Fruit fly (Drosophila melanogaster) whole organism, adult: Measurements from ENCODE around the gene CG14400.

ENCODE experiments used
- CG11617 ChIP-seq: fragments of 200-800 bp; sonication (Bioruptor generic); optimal IDR thresholded peaks from 2 replicates; lab custom pipeline; 2017; ENCODE audit warnings: mild to moderate bottlenecking, missing biosample characterization, missing genetic modification reagents, missing genetic modification characterization
- CG12768 ChIP-seq: fragments of 200-800 bp; sonication (Bioruptor generic); optimal IDR thresholded peaks from 2 replicates; lab custom pipeline; 2017; ENCODE audit warnings: missing biosample characterization, missing genetic modification characterization, mild to moderate bottlenecking, moderate library complexity, missing genetic modification reagents
- CG14711 ChIP-seq: fragments of 200-800 bp; sonication (Bioruptor generic); optimal IDR thresholded peaks from 2 replicates; lab custom pipeline; 2018; ENCODE audit warnings: missing biosample characterization, mild to moderate bottlenecking, missing genetic modification characterization, moderate library complexity
- CG1620 ChIP-seq: fragments of 200-800 bp; sonication (Bioruptor generic); optimal IDR thresholded peaks from 2 replicates; lab custom pipeline; 2016; ENCODE audit warnings: missing biosample characterization, missing genetic modification characterization
- CG33017 ChIP-seq: fragments of 200-800 bp; sonication (Bioruptor generic); optimal IDR thresholded peaks from 2 replicates; lab custom pipeline; 2018; ENCODE audit warnings: missing biosample characterization, mild to moderate bottlenecking, missing genetic modification characterization, moderate library complexity
- CG5204 ChIP-seq: fragments of 200-800 bp; sonication (Bioruptor generic); optimal IDR thresholded peaks from 2 replicates; lab custom pipeline; 2016; ENCODE audit warnings: missing biosample characterization, missing genetic modification characterization
- CG7045 ChIP-seq: fragments of 200-800 bp; sonication (Bioruptor generic); optimal IDR thresholded peaks from 2 replicates; lab custom pipeline; 2017; ENCODE audit warnings: missing biosample characterization, mild to moderate bottlenecking, missing genetic modification characterization
- CG7101 ChIP-seq: fragments of 200-800 bp; sonication (Bioruptor generic); optimal IDR thresholded peaks from 2 replicates; lab custom pipeline; 2018; ENCODE audit warnings: missing biosample characterization, mild to moderate bottlenecking, missing genetic modification characterization, moderate library complexity
- Clk ChIP-seq: fragments of 200-800 bp; sonication (Bioruptor generic); optimal IDR thresholded peaks from 2 replicates; lab custom pipeline; 2017; ENCODE audit warnings: missing biosample characterization, missing genetic modification characterization
- Crg-1 ChIP-seq: fragments of 200-800 bp; sonication (Bioruptor generic); optimal IDR thresholded peaks from 2 replicates; lab custom pipeline; 2016; ENCODE audit warnings: missing biosample characterization, missing genetic modification characterization
- Hr96 ChIP-seq: fragments of 200-800 bp; sonication (Bioruptor generic); optimal IDR thresholded peaks from 2 replicates; lab custom pipeline; 2016; ENCODE audit warnings: missing biosample characterization, missing genetic modification characterization
- Mnt ChIP-seq: fragments of 200-800 bp; sonication (Bioruptor generic); optimal IDR thresholded peaks from 2 replicates; lab custom pipeline; 2016; ENCODE audit warnings: missing biosample characterization, mild to moderate bottlenecking, missing genetic modification characterization
- bab1 ChIP-seq: fragments of 200-800 bp; sonication (Bioruptor generic); optimal IDR thresholded peaks from 3 replicates; lab custom pipeline; 2019; ENCODE audit warnings: missing biosample characterization, mild to moderate bottlenecking, missing genetic modification characterization, moderate library complexity
- cic ChIP-seq: fragments of 200-800 bp; sonication (Bioruptor generic); optimal IDR thresholded peaks from 2 replicates; lab custom pipeline; 2017; ENCODE audit warnings: missing biosample characterization, mild to moderate bottlenecking, missing genetic modification characterization, moderate library complexity
- cnc ChIP-seq, 2 experiments: fragments of >200 bp; optimal IDR thresholded peaks; 2 replicates each; lab custom pipeline; 2017
- kay ChIP-seq: fragments of 200-800 bp; sonication (Bioruptor generic); peaks from one replicate; lab custom pipeline; 2016; ENCODE audit warnings: missing biosample characterization, missing genetic modification characterization, borderline replicate concordance
- ovo ChIP-seq: fragments of 200-800 bp; sonication (Bioruptor generic); optimal IDR thresholded peaks from 2 replicates; lab custom pipeline; 2016; ENCODE audit warnings: missing biosample characterization, missing genetic modification characterization
- pad ChIP-seq: fragments of 200-800 bp; sonication (Bioruptor generic); optimal IDR thresholded peaks from 3 replicates; lab custom pipeline; 2017; ENCODE audit warnings: missing biosample characterization, missing genetic modification characterization, mild to moderate bottlenecking, moderate library complexity, missing genetic modification reagents
- tj ChIP-seq: fragments of 200-800 bp; sonication (Bioruptor generic); optimal IDR thresholded peaks from 3 replicates; lab custom pipeline; 2017; ENCODE audit warnings: missing biosample characterization, mild to moderate bottlenecking, missing genetic modification characterization, moderate library complexity
- toe ChIP-seq: fragments of 200-800 bp; sonication (Bioruptor generic); optimal IDR thresholded peaks from 2 replicates; lab custom pipeline; 2016; ENCODE audit warnings: missing biosample characterization, missing genetic modification characterization

Gene CG14400

dm6 chr2L:20807617-20808509 is 49.8 kb downstream of the CG14400 start:
- no peak for TF ChIP-seq CG11617 (GFP tag; lab: Kevin White, UChicago)
- TF ChIP-seq pad = peak; percentile 24
- TF ChIP-seq CG1620 (GFP tag; lab: Kevin White, UChicago) = no peak
- TF ChIP-seq CG7045 (GFP tag; lab: Kevin White, UChicago) = peak; percentile 33
- no peak for TF ChIP-seq cic (GFP tag; lab: Kevin White, UChicago)
- TF ChIP-seq CG33017 (tag; lab: Kevin White, UChicago) = peak; percentile 58
- no peak for TF ChIP-seq tj (GFP tag; lab: Kevin White, UChicago)
- TF ChIP-seq CG5204 (GFP tag; lab: Kevin White, UChicago) = no peak
- TF ChIP-seq bab1 = no peak
- no peak for TF ChIP-seq Crg-1
- no peak for TF ChIP-seq toe (GFP tag; lab: Kevin White, UChicago)
- no peak for TF ChIP-seq CG14711
- TF ChIP-seq kay (GFP tag; lab: Kevin White, UChicago) = no peak
- no peak for TF ChIP-seq Clk
- TF ChIP-seq cnc (optimal IDR thresholded peaks at IDR 0.05; lab: Kevin White, UChicago) = no peak
- no peak for TF ChIP-seq Hr96 (GFP tag; lab: Kevin White, UChicago)
- peak; percentile 13 for TF ChIP-seq CG7101 (tag; lab: Kevin White, UChicago)
- no peak for TF ChIP-seq ovo (GFP tag; lab: Kevin White, UChicago)
- no peak for TF ChIP-seq Mnt (GFP tag; lab: Kevin White, UChicago)
- TF ChIP-seq CG12768 (GFP tag; lab: Kevin White, UChicago) = no peak
